Fruit fly (Drosophila melanogaster) whole organism, adult: ENCODE data around the gene Dhod.

Experiments used
- CG14711 ChIP-seq: fragments of 200-800 bp; sonication (Bioruptor generic); optimal IDR thresholded peaks from 2 replicates; lab custom pipeline; 2018; ENCODE audit warnings: missing biosample characterization, mild to moderate bottlenecking, missing genetic modification characterization, moderate library complexity
- CG5204 ChIP-seq: fragments of 200-800 bp; sonication (Bioruptor generic); optimal IDR thresholded peaks from 2 replicates; lab custom pipeline; 2016; ENCODE audit warnings: missing biosample characterization, missing genetic modification characterization
- CG7045 ChIP-seq: fragments of 200-800 bp; sonication (Bioruptor generic); optimal IDR thresholded peaks from 2 replicates; lab custom pipeline; 2017; ENCODE audit warnings: missing biosample characterization, mild to moderate bottlenecking, missing genetic modification characterization
- CG7101 ChIP-seq: fragments of 200-800 bp; sonication (Bioruptor generic); optimal IDR thresholded peaks from 2 replicates; lab custom pipeline; 2018; ENCODE audit warnings: missing biosample characterization, mild to moderate bottlenecking, missing genetic modification characterization, moderate library complexity
- Clk ChIP-seq: fragments of 200-800 bp; sonication (Bioruptor generic); optimal IDR thresholded peaks from 2 replicates; lab custom pipeline; 2017; ENCODE audit warnings: missing biosample characterization, missing genetic modification characterization
- Hr96 ChIP-seq: fragments of 200-800 bp; sonication (Bioruptor generic); optimal IDR thresholded peaks from 2 replicates; lab custom pipeline; 2016; ENCODE audit warnings: missing biosample characterization, missing genetic modification characterization
- Mnt ChIP-seq: fragments of 200-800 bp; sonication (Bioruptor generic); optimal IDR thresholded peaks from 2 replicates; lab custom pipeline; 2016; ENCODE audit warnings: missing biosample characterization, mild to moderate bottlenecking, missing genetic modification characterization

- TF ChIP-seq CG7045 (GFP tag; lab: Kevin White, UChicago) (no peak), Clk (no peak), CG5204 (no peak), Mnt (no peak), CG14711 (no peak), CG7101 (tag; lab: Kevin White, UChicago) (no peak), Hr96 (GFP tag; lab: Kevin White, UChicago) (no peak)
These were observed 7.9 kb upstream of the Dhod start, which contains the start of gene bel for dm6 chr3R:8660661-8661060.
